Worm (Caenorhabditis elegans) whole organism, L1 larva: ENCODE measurements around the gene lin-3.

Experiments
- ama-1 ChIP-seq: fragments of 150-350 bp; optimal IDR thresholded peaks from 2 replicates; lab custom pipeline; 2014
- blmp-1 ChIP-seq: fragments of 150-350 bp; optimal IDR thresholded peaks from 2 replicates; lab custom pipeline; 2014; ENCODE audit warnings: missing biosample characterization, missing genetic modification characterization
- ceh-63 ChIP-seq: fragments of 200-800 bp; sonication (Bioruptor generic); optimal IDR thresholded peaks from 2 replicates; lab custom pipeline; 2018; ENCODE audit warnings: mild to moderate bottlenecking, missing genetic modification characterization, missing compliant biosample characterization
- ceh-82 ChIP-seq, 3 experiments: fragments of 150-350 bp in 1 of 3; sonication (generic microtip) in 2 of 3; optimal IDR thresholded peaks; 2 replicates each; lab custom pipeline; 2014 to 2017; ENCODE audit warnings: missing biosample characterization in 3 of 3, missing genetic modification characterization in 3 of 3
- efl-1 ChIP-seq, 4 experiments: fragments of 150-350 bp; optimal IDR thresholded peaks in 3 of 4; peaks in 1 of 4; 1 replicate in 1 of 4; 2 replicates in 3 of 4; lab custom pipeline; 2014; ENCODE audit warnings: missing biosample characterization in 2 of 4, missing genetic modification characterization in 2 of 4, missing genetic modification reagents in 2 of 4
- egl-13 ChIP-seq: sonication (generic microtip); optimal IDR thresholded peaks from 2 replicates; lab custom pipeline; 2016; ENCODE audit warnings: missing genotype, missing genetic modification reagents, missing genetic modification characterization, missing compliant biosample characterization
- fkh-10 ChIP-seq: sonication (generic microtip); optimal IDR thresholded peaks from 2 replicates; lab custom pipeline; 2017; ENCODE audit warnings: missing biosample characterization, missing genetic modification reagents, missing genetic modification characterization
- fkh-4 ChIP-seq: sonication (generic microtip); optimal IDR thresholded peaks from 2 replicates; lab custom pipeline; 2016; ENCODE audit warnings: missing compliant biosample characterization, missing genetic modification characterization, borderline replicate concordance
- grh-1 ChIP-seq: fragments of 200-800 bp; sonication (Bioruptor generic); IDR thresholded peaks from 2 replicates; pipeline ENCODE4 v1.3.6; 2022; ENCODE audit warnings: missing genetic modification reagents, missing genetic modification characterization, missing compliant biosample characterization
- hlh-17 ChIP-seq: fragments of 200-800 bp; sonication (Bioruptor generic); optimal IDR thresholded peaks from 2 replicates; lab custom pipeline; 2018; ENCODE audit warnings: missing genetic modification characterization, mild to moderate bottlenecking, missing compliant biosample characterization, moderate library complexity, borderline replicate concordance
- hpl-2 ChIP-seq: fragments of 150-350 bp; optimal IDR thresholded peaks from 2 replicates; lab custom pipeline; 2014; ENCODE audit warnings: missing biosample characterization, missing genetic modification reagents, missing genetic modification characterization
- irx-1 ChIP-seq: sonication (generic microtip); optimal IDR thresholded peaks from 2 replicates; lab custom pipeline; 2016; ENCODE audit warnings: missing genetic modification characterization, missing compliant biosample characterization
- isw-1 ChIP-seq: fragments of 200-800 bp; sonication (Bioruptor generic); IDR thresholded peaks from 2 replicates; pipeline ENCODE4 v1.3.6; 2022; ENCODE audit warnings: missing genetic modification characterization, missing compliant biosample characterization
- jun-1 ChIP-seq: fragments of 150-350 bp; optimal IDR thresholded peaks from 2 replicates; lab custom pipeline; 2014; ENCODE audit warnings: missing biosample characterization, missing genetic modification reagents, missing genetic modification characterization
- lin-14 ChIP-seq: fragments of 200-800 bp; sonication (Bioruptor generic); optimal IDR thresholded peaks from 2 replicates; lab custom pipeline; 2018; ENCODE audit warnings: mild to moderate bottlenecking, missing genetic modification characterization, moderate library complexity, missing compliant biosample characterization
- lin-35 ChIP-seq, 2 experiments: fragments of 150-350 bp; optimal IDR thresholded peaks; 2 replicates each; lab custom pipeline; 2014; ENCODE audit warnings: missing biosample characterization in 2 of 2, missing genetic modification characterization in 2 of 2, missing genetic modification reagents in 2 of 2
- lir-3 ChIP-seq: sonication (generic microtip); optimal IDR thresholded peaks from 2 replicates; lab custom pipeline; 2016; ENCODE audit warnings: mild to moderate bottlenecking, missing genetic modification characterization, moderate library complexity, missing compliant biosample characterization; ENCODE audit not compliant: poor library complexity
- lsy-2 ChIP-seq, 2 experiments: fragments of 150-350 bp; optimal IDR thresholded peaks; 2 replicates each; lab custom pipeline; 2014; ENCODE audit warnings: missing biosample characterization in 2 of 2, missing genetic modification characterization in 2 of 2
- mab-9 ChIP-seq: fragments of 200-800 bp; sonication (Bioruptor generic); IDR thresholded peaks from 2 replicates; pipeline ENCODE4 v1.3.6; 2022; ENCODE audit warnings: missing genetic modification reagents, missing genetic modification characterization, missing compliant biosample characterization
- mdl-1 ChIP-seq, 2 experiments: fragments of 150-350 bp; optimal IDR thresholded peaks; 2 replicates each; lab custom pipeline; 2014 to 2017; ENCODE audit warnings: missing biosample characterization in 2 of 2, missing genetic modification characterization in 2 of 2, inconsistent platforms in 1 of 2
- mep-1 ChIP-seq: fragments of 150-350 bp; optimal IDR thresholded peaks from 2 replicates; lab custom pipeline; 2014; ENCODE audit warnings: missing biosample characterization, missing genetic modification characterization
- nhr-28 ChIP-seq: fragments of 150-350 bp; optimal IDR thresholded peaks from 2 replicates; lab custom pipeline; 2014; ENCODE audit warnings: missing biosample characterization, missing genetic modification characterization
- nhr-71 ChIP-seq: sonication (generic microtip); optimal IDR thresholded peaks from 2 replicates; lab custom pipeline; 2016; ENCODE audit warnings: mild to moderate bottlenecking, missing genetic modification characterization, moderate library complexity, missing compliant biosample characterization
- nhr-76 ChIP-seq: sonication (generic microtip); optimal IDR thresholded peaks from 2 replicates; lab custom pipeline; 2017; ENCODE audit warnings: missing biosample characterization, missing genetic modification characterization
- pag-3 ChIP-seq: sonication (generic microtip); optimal IDR thresholded peaks from 2 replicates; lab custom pipeline; 2017; ENCODE audit warnings: missing genetic modification characterization, mild to moderate bottlenecking, missing compliant biosample characterization, antibody characterized with exemption, borderline replicate concordance; ENCODE audit not compliant: insufficient read depth
- rnt-1 ChIP-seq: sonication (generic microtip); optimal IDR thresholded peaks from 2 replicates; lab custom pipeline; 2016; ENCODE audit warnings: mild to moderate bottlenecking, missing genetic modification characterization, moderate library complexity, missing compliant biosample characterization
- snu-23 ChIP-seq: sonication (generic microtip); optimal IDR thresholded peaks from 2 replicates; lab custom pipeline; 2016; ENCODE audit warnings: missing genetic modification characterization, missing compliant biosample characterization
- sox-4 ChIP-seq: sonication (generic microtip); optimal IDR thresholded peaks from 2 replicates; lab custom pipeline; 2016; ENCODE audit warnings: missing genetic modification characterization, missing compliant biosample characterization
- swsn-7 ChIP-seq: sonication (generic microtip); optimal IDR thresholded peaks from 2 replicates; lab custom pipeline; 2016; ENCODE audit warnings: missing genetic modification characterization, missing compliant biosample characterization
- tbx-2 ChIP-seq: sonication (generic microtip); optimal IDR thresholded peaks from 2 replicates; lab custom pipeline; 2016; ENCODE audit warnings: missing genetic modification characterization, missing compliant biosample characterization
- unc-130 ChIP-seq: fragments of 150-350 bp; optimal IDR thresholded peaks from 2 replicates; lab custom pipeline; 2017; ENCODE audit warnings: missing biosample characterization, missing genetic modification characterization, inconsistent platforms
- unc-30 ChIP-seq: sonication (generic microtip); optimal IDR thresholded peaks from 2 replicates; lab custom pipeline; 2017; ENCODE audit warnings: missing biosample characterization, missing genetic modification characterization
- unc-62 ChIP-seq: fragments of 150-350 bp; optimal IDR thresholded peaks from 2 replicates; lab custom pipeline; 2014; ENCODE audit warnings: missing biosample characterization, missing genetic modification reagents, missing genetic modification characterization
- unc-98 ChIP-seq: fragments of 200-800 bp; sonication (Bioruptor generic); IDR thresholded peaks from 2 replicates; pipeline ENCODE4 v1.3.6; 2022; ENCODE audit warnings: missing genetic modification characterization, missing compliant biosample characterization
- vab-15 ChIP-seq: sonication (generic microtip); optimal IDR thresholded peaks from 2 replicates; lab custom pipeline; 2017; ENCODE audit warnings: missing genotype, mild to moderate bottlenecking, missing genetic modification characterization, missing compliant biosample characterization
- xbp-1 ChIP-seq: sonication (generic microtip); optimal IDR thresholded peaks from 2 replicates; lab custom pipeline; 2016; ENCODE audit warnings: missing genetic modification characterization, missing compliant biosample characterization
- zag-1 ChIP-seq: fragments of 150-350 bp; optimal IDR thresholded peaks from 2 replicates; lab custom pipeline; 2014; ENCODE audit warnings: missing biosample characterization, missing genetic modification characterization
- ztf-11 ChIP-seq, 2 experiments: sonication (generic microtip); optimal IDR thresholded peaks; 2 replicates each; lab custom pipeline; 2016 to 2017; ENCODE audit warnings: missing genetic modification characterization in 2 of 2, missing biosample characterization in 1 of 2, missing compliant biosample characterization in 1 of 2

Gene lin-3

DNA sequence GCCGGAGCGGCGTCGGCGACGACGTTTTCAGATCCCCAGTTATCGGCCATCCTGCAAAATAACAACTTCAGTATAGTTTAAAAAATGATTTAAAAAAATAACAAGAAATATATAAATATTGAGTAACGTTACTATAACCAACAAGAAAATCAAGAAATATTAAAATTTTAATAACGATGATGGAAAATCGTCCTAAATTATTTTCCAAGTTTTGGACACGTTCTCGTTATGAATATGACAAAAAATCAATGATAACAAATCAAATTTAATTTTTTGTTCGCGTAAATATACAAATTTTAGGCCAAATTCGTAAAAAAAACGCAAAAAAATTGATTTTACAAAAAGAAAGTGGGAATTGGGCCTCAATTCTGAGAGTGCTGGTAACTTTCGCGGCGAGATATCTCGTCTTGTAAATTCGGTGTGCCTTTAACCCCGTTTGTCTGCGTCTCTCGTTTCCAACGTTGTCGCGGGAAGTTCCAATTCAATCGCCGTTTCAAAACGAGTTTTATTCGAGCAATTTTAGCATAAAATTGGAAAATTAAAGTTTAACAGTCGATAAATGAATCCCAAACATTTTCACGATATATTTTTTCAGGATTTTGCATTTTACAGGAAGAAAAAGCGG lies 57.0 kb downstream of the lin-3 start, which contains the start of gene rps-5 (continued):
- TF ChIP-seq blmp-1 (tag; lab: Kevin White, UChicago) (peak; percentile 54), unc-30 (no peak), unc-98 (GFP tag; lab: Robert Waterston, UW) (no peak), ceh-82 (tag; optimal IDR thresholded peaks at IDR 0.05; lab: Kevin White, UChicago) (peak; percentile 44 to 71 (median 59)), jun-1 (tag; lab: Kevin White, UChicago) (peak; percentile 43), lir-3 (no peak), ceh-63 (GFP tag; lab: Kevin White, UChicago) (no peak), nhr-71 (peak; percentile 80), fkh-4 (tag; lab: Kevin White, UChicago) (no peak), mab-9 (GFP tag; lab: Robert Waterston, UW) (no peak), grh-1 (no peak), hpl-2 (GFP tag; lab: Kevin White, UChicago) (no peak), ama-1 (no peak), egl-13 (tag; lab: Kevin White, UChicago) (no peak), lin-14 (peak; percentile 65), fkh-10 (GFP tag; lab: Kevin White, UChicago) (no peak), vab-15 (tag; lab: Kevin White, UChicago) (no peak), mep-1 (tag; lab: Kevin White, UChicago) (peak; percentile 64), unc-62 (GFP tag; lab: Kevin White, UChicago) (no peak), isw-1 (GFP tag; lab: Robert Waterston, UW) (peak; percentile 58), lin-35 (GFP tag; optimal IDR thresholded peaks at IDR 0.05; lab: Kevin White, UChicago) (peak; percentile 80 to 92), efl-1 (optimal IDR thresholded peaks at IDR 0.05; lab: Kevin White, UChicago) (peak; percentile 79 to 89), efl-1 (GFP tag; optimal IDR thresholded peaks at IDR 0.05 in 1 of 2; lab: Kevin White, UChicago) (peak; percentile 84 to 99), zag-1 (tag; lab: Kevin White, UChicago) (peak; percentile 42), sox-4 (tag; lab: Kevin White, UChicago) (no peak), tbx-2 (tag; lab: Kevin White, UChicago) (peak; percentile 59), pag-3 (no peak), ztf-11 (tag; optimal IDR thresholded peaks at IDR 0.05; lab: Kevin White, UChicago) (no peak), nhr-76 (tag; lab: Kevin White, UChicago) (no peak), hlh-17 (GFP tag; lab: Kevin White, UChicago) (no peak), nhr-28 (tag; lab: Kevin White, UChicago) (no peak), xbp-1 (peak; percentile 89)

ce11 chrIV:11111898-11112297 lies 57.8 kb downstream of the lin-3 start:
- TF ChIP-seq swsn-7 (tag; lab: Kevin White, UChicago) (no peak), nhr-71 (peak; percentile 47), lsy-2 (tag; optimal IDR thresholded peaks at IDR 0.05; lab: Kevin White, UChicago) (peak in 1 of 2 experiments; percentile 42), lin-14 (peak; percentile 46), unc-130 (peak; percentile 55), xbp-1 (peak; percentile 51), snu-23 (GFP tag; lab: Kevin White, UChicago) (peak; percentile 17), rnt-1 (tag; lab: Kevin White, UChicago) (peak; percentile 62), irx-1 (tag; lab: Kevin White, UChicago) (no peak)

DNA sequence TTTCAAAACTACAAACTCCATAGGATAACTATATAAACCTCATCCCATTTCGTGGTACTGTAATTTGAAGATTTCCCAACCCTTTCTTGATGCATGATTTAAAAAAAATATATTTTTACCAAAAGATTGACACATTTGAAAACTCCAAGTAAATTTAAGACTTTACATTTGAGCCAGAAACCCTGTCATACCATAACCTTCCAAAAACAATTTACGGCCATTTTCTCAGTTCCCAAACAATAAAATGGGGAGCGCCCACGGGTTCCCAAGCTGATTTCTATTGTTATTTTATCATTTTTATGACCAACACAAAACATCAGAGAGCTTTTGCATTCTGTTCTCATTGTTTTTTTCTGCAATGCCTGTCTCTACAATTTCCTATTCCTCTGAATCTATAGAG lies 58.5 kb downstream of the lin-3 start, which contains the start of gene clc-9:
Gene clc-9, plus strand, starts transcription at position 301 of the 400 bp plus-strand sequence.
- TF ChIP-seq blmp-1 (tag; lab: Kevin White, UChicago) (no peak), ceh-82 (tag; optimal IDR thresholded peaks at IDR 0.05; lab: Kevin White, UChicago) (no peak), snu-23 (GFP tag; lab: Kevin White, UChicago) (no peak), efl-1 (optimal IDR thresholded peaks at IDR 0.05; lab: Kevin White, UChicago) (no peak), efl-1 (GFP tag; optimal IDR thresholded peaks at IDR 0.05 in 1 of 2; lab: Kevin White, UChicago) (peak in 1 of 2 experiments; percentile 27), mdl-1 (tag; optimal IDR thresholded peaks at IDR 0.05; lab: Kevin White, UChicago) (no peak)
